Fruit fly (Drosophila melanogaster) whole organism, prepupa: ENCODE measurements around the gene beta4GalT7.

Experiments
- Blimp-1 ChIP-seq: fragments of 200-800 bp; sonication (Bioruptor generic); optimal IDR thresholded peaks from 3 replicates; lab custom pipeline; 2017; ENCODE audit warnings: missing biosample characterization, missing genetic modification characterization, mild to moderate bottlenecking, moderate library complexity, missing genetic modification reagents
- CG10631 ChIP-seq: fragments of 200-800 bp; sonication (Bioruptor generic); optimal IDR thresholded peaks from 2 replicates; lab custom pipeline; 2016; ENCODE audit warnings: missing biosample characterization, missing genetic modification characterization
- CG10669 ChIP-seq: fragments of 200-800 bp; sonication (Bioruptor generic); optimal IDR thresholded peaks from 3 replicates; lab custom pipeline; 2018; ENCODE audit warnings: missing biosample characterization, mild to moderate bottlenecking, missing genetic modification characterization, moderate library complexity
- CG11294 ChIP-seq: fragments of 200-800 bp; sonication (Bioruptor generic); IDR thresholded peaks from 2 replicates; pipeline ENCODE4 v1.3.6; 2022; ENCODE audit warnings: missing biosample characterization, missing genetic modification characterization
- CG11762 ChIP-seq: fragments of 200-800 bp; sonication (Bioruptor generic); optimal IDR thresholded peaks from 3 replicates; lab custom pipeline; 2016; ENCODE audit warnings: missing biosample characterization, missing genetic modification characterization; ENCODE audit not compliant: insufficient read depth
- CG1621 ChIP-seq: fragments of 200-800 bp; sonication (Bioruptor generic); optimal IDR thresholded peaks from 3 replicates; lab custom pipeline; 2018; ENCODE audit warnings: missing biosample characterization, mild to moderate bottlenecking, missing genetic modification characterization
- CG16779 ChIP-seq: fragments of 200-800 bp; sonication (Bioruptor generic); optimal IDR thresholded peaks from 3 replicates; lab custom pipeline; 2017; ENCODE audit warnings: missing biosample characterization, mild to moderate bottlenecking, missing genetic modification characterization
- CG3032 ChIP-seq: fragments of 200-800 bp; optimal IDR thresholded peaks from 2 replicates; lab custom pipeline; 2019; ENCODE audit warnings: missing biosample characterization, mild to moderate bottlenecking, missing genetic modification characterization, moderate library complexity
- CG4318 ChIP-seq: fragments of 200-800 bp; sonication (Bioruptor generic); optimal IDR thresholded peaks from 3 replicates; lab custom pipeline; 2017; ENCODE audit warnings: missing biosample characterization, mild to moderate bottlenecking, missing genetic modification characterization
- CG6163 ChIP-seq: fragments of 200-800 bp; sonication (Bioruptor generic); IDR thresholded peaks from 3 replicates; pipeline ENCODE4 v1.3.6; 2022; ENCODE audit warnings: missing biosample characterization, missing genetic modification characterization
- CG6276 ChIP-seq: fragments of 200-800 bp; sonication (Bioruptor generic); optimal IDR thresholded peaks from 2 replicates; lab custom pipeline; 2017; ENCODE audit warnings: missing biosample characterization, mild to moderate bottlenecking, missing genetic modification characterization
- CG6792 ChIP-seq: fragments of 200-800 bp; sonication (Bioruptor generic); optimal IDR thresholded peaks from 3 replicates; lab custom pipeline; 2016; ENCODE audit warnings: missing biosample characterization, missing genetic modification characterization
- CG6808 ChIP-seq: fragments of 200-800 bp; sonication (Bioruptor generic); optimal IDR thresholded peaks from 3 replicates; lab custom pipeline; 2017; ENCODE audit warnings: missing biosample characterization, missing genetic modification characterization, mild to moderate bottlenecking, moderate library complexity, missing genetic modification reagents
- CG6854 ChIP-seq: fragments of 200-800 bp; sonication (Bioruptor generic); optimal IDR thresholded peaks from 2 replicates; lab custom pipeline; 2017; ENCODE audit warnings: missing biosample characterization, mild to moderate bottlenecking, missing genetic modification characterization
- CG7368 ChIP-seq: fragments of 200-800 bp; sonication (Bioruptor generic); optimal IDR thresholded peaks from 3 replicates; lab custom pipeline; 2016; ENCODE audit warnings: missing biosample characterization, missing genetic modification characterization
- CG8319 ChIP-seq: fragments of 200-800 bp; sonication (Bioruptor generic); optimal IDR thresholded peaks from 3 replicates; lab custom pipeline; 2016; ENCODE audit warnings: missing biosample characterization, missing genetic modification characterization
- CG8632 ChIP-seq: fragments of 200-800 bp; sonication (Bioruptor generic); optimal IDR thresholded peaks from 3 replicates; lab custom pipeline; 2016; ENCODE audit warnings: missing biosample characterization, missing genetic modification characterization
- CG9139 ChIP-seq: fragments of 200-800 bp; sonication (Bioruptor generic); optimal IDR thresholded peaks from 3 replicates; lab custom pipeline; 2017; ENCODE audit warnings: missing biosample characterization, mild to moderate bottlenecking, missing genetic modification characterization
- Eip93F ChIP-seq: fragments of 200-800 bp; sonication (Bioruptor generic); optimal IDR thresholded peaks from 2 replicates; lab custom pipeline; 2016; ENCODE audit warnings: missing biosample characterization, mild to moderate bottlenecking, missing genetic modification characterization
- Ets21C ChIP-seq: fragments of 200-800 bp; sonication (Bioruptor generic); optimal IDR thresholded peaks from 3 replicates; lab custom pipeline; 2016; ENCODE audit warnings: missing biosample characterization, missing genetic modification characterization
- Ets96B ChIP-seq: fragments of 200-800 bp; optimal IDR thresholded peaks from 2 replicates; lab custom pipeline; 2019; ENCODE audit warnings: missing biosample characterization, mild to moderate bottlenecking, missing genetic modification characterization, moderate library complexity
- Gug ChIP-seq: fragments of 200-800 bp; sonication (Bioruptor generic); IDR thresholded peaks from 2 replicates; pipeline ENCODE4 v1.3.6; 2022; ENCODE audit warnings: missing biosample characterization, missing genetic modification characterization
- Hr39 ChIP-seq: fragments of 200-800 bp; sonication (Bioruptor generic); optimal IDR thresholded peaks from 2 replicates; lab custom pipeline; 2016; ENCODE audit warnings: missing biosample characterization, missing genetic modification characterization
- Hr4 ChIP-seq: fragments of 200-800 bp; sonication (Bioruptor generic); optimal IDR thresholded peaks from 3 replicates; lab custom pipeline; 2016; ENCODE audit warnings: missing biosample characterization, missing genetic modification characterization
- Lpt ChIP-seq: fragments of 200-800 bp; sonication (Bioruptor generic); optimal IDR thresholded peaks from 3 replicates; lab custom pipeline; 2016; ENCODE audit warnings: missing biosample characterization, missing genetic modification characterization
- OdsH ChIP-seq: fragments of 200-800 bp; sonication (Bioruptor generic); optimal IDR thresholded peaks from 3 replicates; lab custom pipeline; 2016; ENCODE audit warnings: missing biosample characterization, missing genetic modification characterization
- Smox ChIP-seq: fragments of 200-800 bp; sonication (Bioruptor generic); optimal IDR thresholded peaks from 3 replicates; lab custom pipeline; 2016; ENCODE audit warnings: missing biosample characterization, missing genetic modification characterization
- Sox102F ChIP-seq: fragments of 200-800 bp; sonication (Bioruptor generic); optimal IDR thresholded peaks from 2 replicates; lab custom pipeline; 2016; ENCODE audit warnings: missing biosample characterization, mild to moderate bottlenecking, missing genetic modification characterization
- Sox15 ChIP-seq: fragments of 200-800 bp; sonication (Bioruptor generic); optimal IDR thresholded peaks from 3 replicates; lab custom pipeline; 2016; ENCODE audit warnings: missing biosample characterization, missing genetic modification characterization
- achi ChIP-seq: fragments of 200-800 bp; sonication (Bioruptor generic); optimal IDR thresholded peaks from 3 replicates; lab custom pipeline; 2016; ENCODE audit warnings: missing biosample characterization, missing genetic modification characterization
- acj6 ChIP-seq: fragments of 200-800 bp; sonication (Bioruptor generic); optimal IDR thresholded peaks from 3 replicates; lab custom pipeline; 2016; ENCODE audit warnings: missing biosample characterization, missing genetic modification characterization
- cyc ChIP-seq: fragments of 200-800 bp; sonication (Bioruptor generic); optimal IDR thresholded peaks from 3 replicates; lab custom pipeline; 2016; ENCODE audit warnings: missing biosample characterization, missing genetic modification characterization
- dsx ChIP-seq: fragments of 200-800 bp; optimal IDR thresholded peaks from 3 replicates; lab custom pipeline; 2019; ENCODE audit warnings: missing biosample characterization, mild to moderate bottlenecking, missing genetic modification characterization, moderate library complexity; ENCODE audit not compliant: poor library complexity, severe bottlenecking
- eg ChIP-seq: fragments of 200-800 bp; sonication (Bioruptor generic); IDR thresholded peaks from 3 replicates; pipeline ENCODE4 v1.3.6; 2022; ENCODE audit warnings: missing biosample characterization, missing genetic modification characterization
- esn ChIP-seq: fragments of 200-800 bp; sonication (Bioruptor generic); optimal IDR thresholded peaks from 2 replicates; lab custom pipeline; 2016; ENCODE audit warnings: missing biosample characterization, mild to moderate bottlenecking, missing genetic modification characterization, moderate library complexity
- fd59A ChIP-seq: fragments of 200-800 bp; sonication (Bioruptor generic); optimal IDR thresholded peaks from 2 replicates; lab custom pipeline; 2017; ENCODE audit warnings: missing biosample characterization, mild to moderate bottlenecking, missing genetic modification characterization, missing genetic modification reagents
- fd85E ChIP-seq: fragments of 200-800 bp; sonication (Bioruptor generic); optimal IDR thresholded peaks from 3 replicates; lab custom pipeline; 2016; ENCODE audit warnings: missing biosample characterization, missing genetic modification characterization
- fkh ChIP-seq: fragments of 200-800 bp; sonication (Bioruptor generic); optimal IDR thresholded peaks from 3 replicates; lab custom pipeline; 2017; ENCODE audit warnings: missing biosample characterization, mild to moderate bottlenecking, missing genetic modification characterization, moderate library complexity
- lz ChIP-seq: fragments of 200-800 bp; sonication (Bioruptor generic); optimal IDR thresholded peaks from 3 replicates; lab custom pipeline; 2016; ENCODE audit warnings: missing biosample characterization, missing genetic modification characterization
- net ChIP-seq: fragments of 200-800 bp; sonication (Bioruptor generic); optimal IDR thresholded peaks from 3 replicates; lab custom pipeline; 2016; ENCODE audit warnings: missing biosample characterization, missing genetic modification characterization
- pdm3 ChIP-seq: fragments of 200-800 bp; sonication (Bioruptor generic); optimal IDR thresholded peaks from 3 replicates; lab custom pipeline; 2016; ENCODE audit warnings: missing biosample characterization, missing genetic modification characterization
- salr ChIP-seq, 2 experiments: fragments of 200-800 bp; sonication (Bioruptor generic); optimal IDR thresholded peaks; 3 replicates each; lab custom pipeline; 2016 to 2018; ENCODE audit warnings: missing biosample characterization in 2 of 2, missing genetic modification characterization in 2 of 2, mild to moderate bottlenecking in 1 of 2
- spab ChIP-seq: fragments of 200-800 bp; sonication (Bioruptor generic); optimal IDR thresholded peaks from 2 replicates; lab custom pipeline; 2017; ENCODE audit warnings: missing biosample characterization, mild to moderate bottlenecking, missing genetic modification characterization, missing genetic modification reagents
- ss ChIP-seq, 2 experiments: fragments of 200-800 bp; sonication (Bioruptor generic); optimal IDR thresholded peaks; 2 replicates in 1 of 2; 3 replicates in 1 of 2; lab custom pipeline; 2017 to 2018; ENCODE audit warnings: mild to moderate bottlenecking in 2 of 2, missing biosample characterization in 2 of 2, missing genetic modification characterization in 2 of 2, moderate library complexity in 1 of 2
- svp ChIP-seq: fragments of 200-800 bp; sonication (Bioruptor generic); peaks from one replicate; lab custom pipeline; 2016; ENCODE audit warnings: missing biosample characterization, missing genetic modification characterization
- vri ChIP-seq: fragments of 200-800 bp; sonication (Bioruptor generic); optimal IDR thresholded peaks from 3 replicates; lab custom pipeline; 2016; ENCODE audit warnings: missing biosample characterization, mild to moderate bottlenecking, missing genetic modification characterization

beta4GalT7 gene

dm6 chr3R:25024895-25025557, 2.0 kb downstream of the beta4GalT7 start, which contains the start of the genes EMC6 and Hr96 (continued):
- peak; percentile 62 for TF ChIP-seq fd85E
- no peak for TF ChIP-seq fkh (GFP tag; lab: Kevin White, UChicago)
- peak; percentile 81 for TF ChIP-seq Lpt (GFP tag; lab: Kevin White, UChicago)
- peak; percentile 91 for TF ChIP-seq Smox (GFP tag; lab: Kevin White, UChicago)
- TF ChIP-seq CG4318, result no peak
- TF ChIP-seq cyc (GFP tag; lab: Kevin White, UChicago), result peak; percentile 94
- TF ChIP-seq vri, result no peak
- peak; percentile 87 for TF ChIP-seq CG11762 (GFP tag; lab: Kevin White, UChicago)
- peak; percentile 96 for TF ChIP-seq CG6163 (GFP tag; lab: Robert Waterston, UW)
- peak; percentile 92 for TF ChIP-seq Gug (GFP tag; lab: Robert Waterston, UW)
- peak; percentile 89 for TF ChIP-seq CG11294
- peak; percentile 73 for TF ChIP-seq CG6854 (GFP tag; lab: Kevin White, UChicago)
- TF ChIP-seq acj6 (GFP tag; lab: Kevin White, UChicago), result peak; percentile 94
- TF ChIP-seq Ets96B, result peak; percentile 84
- peak; percentile 87 for TF ChIP-seq CG10669
- peak; percentile 81 for TF ChIP-seq dsx (GFP tag; lab: Kevin White, UChicago)
- peak; percentile 92 for TF ChIP-seq Hr39 (GFP tag; lab: Kevin White, UChicago)
- TF ChIP-seq CG6792 (GFP tag; lab: Kevin White, UChicago), result peak; percentile 88
- TF ChIP-seq CG7368 (GFP tag; lab: Kevin White, UChicago), result peak; percentile 85
- TF ChIP-seq pdm3 (GFP tag; lab: Kevin White, UChicago), result peak; percentile 95
- TF ChIP-seq CG8319 (GFP tag; lab: Kevin White, UChicago), result peak; percentile 87
- TF ChIP-seq eg, result peak; percentile 94
- TF ChIP-seq CG8632 (GFP tag; lab: Kevin White, UChicago), result peak; percentile 88
- peak; percentile 87 for TF ChIP-seq Sox15 (GFP tag; lab: Kevin White, UChicago)
- peak; percentile 93 for TF ChIP-seq Sox102F (GFP tag; lab: Kevin White, UChicago)
- peak in 1 of 2 experiments; percentile 84 for TF ChIP-seq ss (GFP tag; optimal IDR thresholded peaks at IDR 0.05; lab: Kevin White, UChicago)

dm6 chr3R:25027281-25028219, 4.5 kb downstream of the beta4GalT7 start:
- TF ChIP-seq achi (GFP tag; lab: Kevin White, UChicago) (no peak), CG9139 (GFP tag; lab: Kevin White, UChicago) (no peak), CG10631 (GFP tag; lab: Kevin White, UChicago) (no peak), esn (GFP tag; lab: Kevin White, UChicago) (peak; percentile 81), OdsH (GFP tag; lab: Kevin White, UChicago) (no peak), lz (GFP tag; lab: Kevin White, UChicago) (peak; percentile 65), CG1621 (tag; lab: Kevin White, UChicago) (no peak), CG6276 (GFP tag; lab: Kevin White, UChicago) (no peak), cyc (GFP tag; lab: Kevin White, UChicago) (peak; percentile 38), CG6163 (GFP tag; lab: Robert Waterston, UW) (no peak), pdm3 (GFP tag; lab: Kevin White, UChicago) (no peak), Hr39 (GFP tag; lab: Kevin White, UChicago) (no peak), CG6792 (GFP tag; lab: Kevin White, UChicago) (peak; percentile 62), Ets96B (no peak), CG16779 (tag; lab: Kevin White, UChicago) (no peak), Ets21C (GFP tag; lab: Kevin White, UChicago) (no peak), svp (GFP tag; lab: Kevin White, UChicago) (no peak), CG6808 (no peak), Lpt (GFP tag; lab: Kevin White, UChicago) (no peak), CG7368 (GFP tag; lab: Kevin White, UChicago) (no peak), Hr4 (GFP tag; lab: Kevin White, UChicago) (no peak), Blimp-1 (GFP tag; lab: Kevin White, UChicago) (peak; percentile 32), net (GFP tag; lab: Kevin White, UChicago) (no peak), CG3032 (tag; lab: Kevin White, UChicago) (peak; percentile 37), salr (GFP tag; optimal IDR thresholded peaks at IDR 0.05; lab: Kevin White, UChicago) (no peak), fd59A (GFP tag; lab: Kevin White, UChicago) (no peak), spab (no peak), Eip93F (GFP tag; lab: Kevin White, UChicago) (peak; percentile 46)
